Fruit fly (Drosophila melanogaster) whole organism, embryonic: ENCODE results near the gene CG13029.

Source experiments
- Asciz ChIP-seq: fragments of 200-800 bp; sonication (Bioruptor generic); optimal IDR thresholded peaks from 2 replicates; lab custom pipeline; 2017; ENCODE audit warnings: missing biosample characterization, mild to moderate bottlenecking, missing genetic modification characterization, missing genetic modification reagents
- Atf6 ChIP-seq: fragments of 200-800 bp; sonication (Bioruptor generic); IDR thresholded peaks from 2 replicates; pipeline ENCODE4 v1.3.6; 2022; ENCODE audit warnings: missing biosample characterization, missing genetic modification characterization
- Bgb ChIP-seq: fragments of 200-800 bp; sonication (Bioruptor generic); IDR thresholded peaks from 2 replicates; pipeline ENCODE4 v1.3.6; 2022; ENCODE audit warnings: missing biosample characterization, missing genetic modification characterization; ENCODE audit not compliant: partially characterized antibody
- CG10462 ChIP-seq: fragments of 200-800 bp; sonication (Bioruptor generic); optimal IDR thresholded peaks from 2 replicates; lab custom pipeline; 2016; ENCODE audit warnings: missing biosample characterization, missing genetic modification characterization
- CG1647 ChIP-seq: fragments of 200-800 bp; sonication (Bioruptor generic); optimal IDR thresholded peaks from 3 replicates; lab custom pipeline; 2016; ENCODE audit warnings: missing biosample characterization, missing genetic modification characterization
- CG16815 ChIP-seq: fragments of 200-800 bp; sonication (Bioruptor generic); optimal IDR thresholded peaks from 3 replicates; lab custom pipeline; 2017; ENCODE audit warnings: missing biosample characterization, mild to moderate bottlenecking, missing genetic modification characterization
- CG17328 ChIP-seq: fragments of 200-800 bp; sonication (Bioruptor generic); IDR thresholded peaks from 2 replicates; pipeline ENCODE4 v1.3.6; 2022; ENCODE audit warnings: missing biosample characterization, missing genetic modification characterization
- CG17612 ChIP-seq: fragments of 200-800 bp; sonication (Bioruptor generic); IDR thresholded peaks from 2 replicates; pipeline ENCODE4 v1.3.6; 2022; ENCODE audit warnings: missing biosample characterization, missing genetic modification characterization
- CG18764 ChIP-seq: fragments of 200-800 bp; sonication (Bioruptor generic); optimal IDR thresholded peaks from 3 replicates; lab custom pipeline; 2016; ENCODE audit warnings: missing biosample characterization, missing genetic modification characterization
- CG3065 ChIP-seq: fragments of 200-800 bp; sonication (Bioruptor generic); optimal IDR thresholded peaks from 2 replicates; lab custom pipeline; 2016; ENCODE audit warnings: missing biosample characterization, missing genetic modification characterization
- CG6765 ChIP-seq: fragments of 200-800 bp; sonication (Bioruptor generic); optimal IDR thresholded peaks from 3 replicates; lab custom pipeline; 2017; ENCODE audit warnings: missing biosample characterization, mild to moderate bottlenecking, missing genetic modification characterization
- CG7372 ChIP-seq: fragments of 200-800 bp; sonication (Bioruptor generic); IDR thresholded peaks from 2 replicates; pipeline ENCODE4 v1.3.6; 2022; ENCODE audit warnings: missing biosample characterization, missing genetic modification characterization
- CG7745 ChIP-seq: fragments of 200-800 bp; sonication (Bioruptor generic); optimal IDR thresholded peaks from 2 replicates; lab custom pipeline; 2018; ENCODE audit warnings: missing biosample characterization, mild to moderate bottlenecking, missing genetic modification characterization, moderate library complexity
- D ChIP-seq, 2 experiments: fragments of 200-800 bp in 1 of 2; fragments of >200 bp in 1 of 2; sonication (Bioruptor generic) in 1 of 2; optimal IDR thresholded peaks; 2 replicates in 1 of 2; 3 replicates in 1 of 2; lab custom pipeline; 2017; ENCODE audit warnings: mild to moderate bottlenecking in 1 of 2, missing biosample characterization in 1 of 2, missing genetic modification characterization in 1 of 2, missing genetic modification reagents in 1 of 2
- Dip3 ChIP-seq: fragments of 200-800 bp; sonication (Bioruptor generic); optimal IDR thresholded peaks from 3 replicates; lab custom pipeline; 2016; ENCODE audit warnings: missing biosample characterization, missing genetic modification characterization
- Dll ChIP-seq: fragments of 200-800 bp; sonication (Bioruptor generic); IDR thresholded peaks from 4 replicates; pipeline ENCODE4 v1.3.6; 2022; ENCODE audit warnings: missing biosample characterization, missing genetic modification characterization; ENCODE audit not compliant: partially characterized antibody
- Dp ChIP-seq: fragments of 200-800 bp; sonication (Bioruptor generic); optimal IDR thresholded peaks from 2 replicates; lab custom pipeline; 2018; ENCODE audit warnings: missing biosample characterization, mild to moderate bottlenecking, missing genetic modification characterization, moderate library complexity
- Fer2 ChIP-seq: fragments of 200-800 bp; sonication (Bioruptor generic); optimal IDR thresholded peaks from 2 replicates; lab custom pipeline; 2018; ENCODE audit warnings: missing biosample characterization, mild to moderate bottlenecking, missing genetic modification characterization, moderate library complexity
- HLH54F ChIP-seq: fragments of 200-800 bp; sonication (Bioruptor generic); optimal IDR thresholded peaks from 3 replicates; lab custom pipeline; 2016; ENCODE audit warnings: missing biosample characterization, missing genetic modification characterization
- Hand ChIP-seq: fragments of 200-800 bp; sonication (Bioruptor generic); optimal IDR thresholded peaks from 2 replicates; lab custom pipeline; 2017; ENCODE audit warnings: mild to moderate bottlenecking, missing biosample characterization, missing genetic modification reagents, missing genetic modification characterization
- Lpt ChIP-seq: fragments of >200 bp; optimal IDR thresholded peaks from 2 replicates; lab custom pipeline; 2018; ENCODE audit warnings: missing biosample characterization, missing genetic modification characterization
- Med ChIP-seq: fragments of 200-800 bp; sonication (Bioruptor generic); peaks from one replicate; lab custom pipeline; 2016; ENCODE audit warnings: missing biosample characterization, missing genetic modification characterization, mild to moderate bottlenecking, inconsistent platforms, moderate library complexity
- Neu2 ChIP-seq: fragments of 200-800 bp; sonication (Bioruptor generic); optimal IDR thresholded peaks from 3 replicates; lab custom pipeline; 2016; ENCODE audit warnings: missing biosample characterization, missing genetic modification characterization, borderline replicate concordance
- Nf-YC ChIP-seq: fragments of 200-800 bp; optimal IDR thresholded peaks from 3 replicates; lab custom pipeline; 2019; ENCODE audit warnings: missing biosample characterization, mild to moderate bottlenecking, missing genetic modification characterization, moderate library complexity
- Rx ChIP-seq: fragments of 200-800 bp; sonication (Bioruptor generic); IDR thresholded peaks from 2 replicates; pipeline ENCODE4 v1.3.6; 2022; ENCODE audit warnings: missing biosample characterization, missing genetic modification characterization
- Sry-β ChIP-seq: fragments of 200-800 bp; sonication (Bioruptor generic); optimal IDR thresholded peaks from 2 replicates; lab custom pipeline; 2018; ENCODE audit warnings: missing biosample characterization, mild to moderate bottlenecking, missing genetic modification characterization, moderate library complexity
- Stat92E ChIP-seq, 3 experiments: fragments of >200 bp in 2 of 3; fragments of 200-800 bp in 1 of 3; sonication (Bioruptor generic) in 1 of 3; optimal IDR thresholded peaks; 2 replicates each; lab custom pipeline; 2017 to 2019; ENCODE audit warnings: missing biosample characterization in 3 of 3, missing genetic modification characterization in 3 of 3, mild to moderate bottlenecking in 1 of 3, moderate library complexity in 1 of 3
- YL-1 ChIP-seq: fragments of 200-800 bp; sonication (Bioruptor generic); optimal IDR thresholded peaks from 3 replicates; lab custom pipeline; 2017; ENCODE audit warnings: missing biosample characterization, mild to moderate bottlenecking, missing genetic modification characterization
- ara ChIP-seq: fragments of 200-800 bp; sonication (Bioruptor generic); IDR thresholded peaks from 2 replicates; pipeline ENCODE4 v1.3.6; 2022; ENCODE audit warnings: missing biosample characterization, missing genetic modification characterization
- ash1 ChIP-seq: fragments of 200-800 bp; sonication (Bioruptor generic); optimal IDR thresholded peaks from 2 replicates; lab custom pipeline; 2018; ENCODE audit warnings: missing biosample characterization, mild to moderate bottlenecking, missing genetic modification characterization
- bsh ChIP-seq, 2 experiments: fragments of 200-800 bp; sonication (Bioruptor generic); optimal IDR thresholded peaks; 2 replicates each; lab custom pipeline; 2017 to 2018; ENCODE audit warnings: mild to moderate bottlenecking in 2 of 2, missing biosample characterization in 2 of 2, missing genetic modification characterization in 2 of 2, moderate library complexity in 1 of 2
- cas ChIP-seq: fragments of 200-800 bp; sonication (Bioruptor generic); IDR thresholded peaks from 2 replicates; pipeline ENCODE4 v1.3.6; 2022; ENCODE audit warnings: missing biosample characterization, missing genetic modification characterization
- chinmo ChIP-seq: fragments of 200-800 bp; sonication (Bioruptor generic); IDR thresholded peaks from 4 replicates; pipeline ENCODE4 v1.3.6; 2022; ENCODE audit warnings: missing biosample characterization, missing genetic modification characterization; ENCODE audit not compliant: partially characterized antibody
- disco-r ChIP-seq: fragments of 200-800 bp; sonication (Bioruptor generic); optimal IDR thresholded peaks from 2 replicates; lab custom pipeline; 2016; ENCODE audit warnings: missing biosample characterization, missing genetic modification characterization
- fu2 ChIP-seq: fragments of 200-800 bp; sonication (Bioruptor generic); optimal IDR thresholded peaks from 2 replicates; lab custom pipeline; 2016; ENCODE audit warnings: missing biosample characterization, missing genetic modification characterization
- gem ChIP-seq: fragments of 200-800 bp; sonication (Bioruptor generic); optimal IDR thresholded peaks from 2 replicates; lab custom pipeline; 2019; ENCODE audit warnings: missing biosample characterization, mild to moderate bottlenecking, missing genetic modification characterization, moderate library complexity
- gt ChIP-seq: fragments of 200-800 bp; sonication (Bioruptor generic); IDR thresholded peaks from 2 replicates; pipeline ENCODE4 v1.3.6; 2022; ENCODE audit warnings: missing biosample characterization, missing genetic modification characterization
- kay ChIP-seq: fragments of 200-800 bp; sonication (Bioruptor generic); optimal IDR thresholded peaks from 2 replicates; lab custom pipeline; 2016; ENCODE audit warnings: missing biosample characterization, missing genetic modification characterization
- lmd ChIP-seq: fragments of 200-800 bp; sonication (Bioruptor generic); IDR thresholded peaks from 2 replicates; pipeline ENCODE4 v1.3.6; 2022; ENCODE audit warnings: missing biosample characterization, missing genetic modification characterization
- maf-S ChIP-seq: fragments of 200-800 bp; sonication (Bioruptor generic); optimal IDR thresholded peaks from 2 replicates; lab custom pipeline; 2016; ENCODE audit warnings: missing biosample characterization, missing genetic modification characterization
- mirr ChIP-seq: fragments of 200-800 bp; sonication (Bioruptor generic); optimal IDR thresholded peaks from 3 replicates; lab custom pipeline; 2018; ENCODE audit warnings: missing biosample characterization, mild to moderate bottlenecking, missing genetic modification characterization
- nau ChIP-seq: fragments of 200-800 bp; sonication (Bioruptor generic); optimal IDR thresholded peaks from 3 replicates; lab custom pipeline; 2017; ENCODE audit warnings: missing biosample characterization, mild to moderate bottlenecking, missing genetic modification characterization, missing genetic modification reagents
- nerfin-1 ChIP-seq: fragments of 200-800 bp; sonication (Bioruptor generic); optimal IDR thresholded peaks from 3 replicates; lab custom pipeline; 2019; ENCODE audit warnings: missing biosample characterization, mild to moderate bottlenecking, missing genetic modification characterization, moderate library complexity
- pum ChIP-seq: fragments of 200-800 bp; sonication (Bioruptor generic); optimal IDR thresholded peaks from 2 replicates; lab custom pipeline; 2016; ENCODE audit warnings: missing biosample characterization, missing genetic modification characterization
- sc ChIP-seq, 3 experiments: fragments of >200 bp in 2 of 3; fragments of 200-800 bp in 1 of 3; sonication (Bioruptor generic) in 1 of 3; optimal IDR thresholded peaks; 2 replicates in 2 of 3; 3 replicates in 1 of 3; lab custom pipeline; 2017; ENCODE audit warnings: mild to moderate bottlenecking in 1 of 3, missing biosample characterization in 1 of 3, missing genetic modification characterization in 1 of 3, missing genetic modification reagents in 1 of 3
- slp2 ChIP-seq: fragments of 200-800 bp; sonication (Bioruptor generic); optimal IDR thresholded peaks from 2 replicates; lab custom pipeline; 2016; ENCODE audit warnings: missing biosample characterization, missing genetic modification characterization
- sug ChIP-seq: fragments of 200-800 bp; optimal IDR thresholded peaks from 2 replicates; lab custom pipeline; 2019; ENCODE audit warnings: missing biosample characterization, mild to moderate bottlenecking, missing genetic modification characterization, moderate library complexity
- vfl ChIP-seq: fragments of 200-800 bp; sonication (Bioruptor generic); optimal IDR thresholded peaks from 2 replicates; lab custom pipeline; 2016; ENCODE audit warnings: missing biosample characterization, missing genetic modification characterization
- zfh1 ChIP-seq: fragments of 200-800 bp; sonication (Bioruptor generic); IDR thresholded peaks from 3 replicates; pipeline ENCODE4 v1.3.6; 2022; ENCODE audit warnings: missing biosample characterization, missing genetic modification characterization

CG13029 gene

dm6 chr3L:16872487-16872955 lies 12.1 kb downstream of the CG13029 start (continued):
- TF ChIP-seq YL-1 (GFP tag; lab: Kevin White, UChicago) (no peak), CG7745 (tag; lab: Kevin White, UChicago) (no peak), nerfin-1 (tag; lab: Kevin White, UChicago) (peak; percentile 76), cas (GFP tag; lab: Robert Waterston, UW) (no peak), CG10462 (GFP tag; lab: Kevin White, UChicago) (peak; percentile 30), CG17328 (GFP tag; lab: Robert Waterston, UW) (0 out of 2 replicates have a peak, but pooled peaks have one; percentile 24), vfl (GFP tag; lab: Kevin White, UChicago) (peak; percentile 48), CG3065 (GFP tag; lab: Kevin White, UChicago) (no peak), lmd (GFP tag; lab: Robert Waterston, UW) (peak; percentile 65), Lpt (GFP tag; lab: Kevin White, UChicago) (no peak), bsh (GFP tag; optimal IDR thresholded peaks at IDR 0.05; lab: Kevin White, UChicago) (peak; percentile 68 to 70), CG1647 (GFP tag; lab: Kevin White, UChicago) (no peak), gt (GFP tag; lab: Robert Waterston, UW) (no peak), Dp (GFP tag; lab: Kevin White, UChicago) (no peak), Nf-YC (tag; lab: Kevin White, UChicago) (peak; percentile 60), chinmo (GFP tag; lab: Robert Waterston, UW) (no peak), slp2 (no peak), HLH54F (GFP tag; lab: Kevin White, UChicago) (peak; percentile 28), pum (GFP tag; lab: Kevin White, UChicago) (peak; percentile 22), D (optimal IDR thresholded peaks at IDR 0.05; lab: Kevin White, UChicago) (no peak), D (GFP tag; optimal IDR thresholded peaks at IDR 0.05; lab: Kevin White, UChicago) (peak; percentile 67), sc (optimal IDR thresholded peaks at IDR 0.05; lab: Kevin White, UChicago) (no peak), sc (GFP tag; optimal IDR thresholded peaks at IDR 0.05; lab: Kevin White, UChicago) (no peak), Dll (GFP tag; lab: Robert Waterston, UW) (no peak), CG17612 (no peak), Atf6 (no peak; the same call in 1 of the 2 replicates), Med (GFP tag; lab: Kevin White, UChicago) (peak; percentile 84), ara (peak; percentile 28; the same call in 1 of the 2 replicates), mirr (no peak), Fer2 (peak; percentile 41), Stat92E (GFP tag; optimal IDR thresholded peaks at IDR 0.05; lab: Kevin White, UChicago) (no peak), maf-S (GFP tag; lab: Kevin White, UChicago) (peak; percentile 52), kay (GFP tag; lab: Kevin White, UChicago) (no peak), Sry-β (GFP tag; lab: Kevin White, UChicago) (no peak), ash1 (GFP tag; lab: Kevin White, UChicago) (no peak), zfh1 (GFP tag; lab: Robert Waterston, UW) (0 out of 3 replicates have a peak, but pooled peaks have one; percentile 21), Dip3 (peak; percentile 61), CG7372 (GFP tag; lab: Robert Waterston, UW) (0 out of 2 replicates have a peak, but pooled peaks have one; percentile 30), Neu2 (no peak), disco-r (peak; percentile 56), CG16815 (GFP tag; lab: Kevin White, UChicago) (peak; percentile 41), fu2 (GFP tag; lab: Kevin White, UChicago) (peak; percentile 41), gem (peak; percentile 87), CG18764 (peak; percentile 39), CG6765 (GFP tag; lab: Kevin White, UChicago) (peak; percentile 71), Asciz (GFP tag; lab: Kevin White, UChicago) (peak; percentile 74), sug (tag; lab: Kevin White, UChicago) (peak; percentile 53), Hand (GFP tag; lab: Kevin White, UChicago) (peak; percentile 40), Bgb (GFP tag; lab: Robert Waterston, UW) (no peak), Rx (GFP tag; lab: Robert Waterston, UW) (peak; percentile 37; the same call in 1 of the 2 replicates), nau (peak; percentile 81)
